Worm (Caenorhabditis elegans) whole organism, late embryonic: Measurements from ENCODE around the gene C39D10.8.

Source experiments
- ceh-14 ChIP-seq: sonication (generic microtip); optimal IDR thresholded peaks from 2 replicates; lab custom pipeline; 2016; ENCODE audit warnings: missing genotype, missing genetic modification characterization, missing compliant biosample characterization
- odd-2 ChIP-seq: sonication (generic microtip); optimal IDR thresholded peaks from 2 replicates; lab custom pipeline; 2017; ENCODE audit warnings: antibody characterized with exemption, mild to moderate bottlenecking, missing genetic modification characterization, missing compliant biosample characterization

DNA sequence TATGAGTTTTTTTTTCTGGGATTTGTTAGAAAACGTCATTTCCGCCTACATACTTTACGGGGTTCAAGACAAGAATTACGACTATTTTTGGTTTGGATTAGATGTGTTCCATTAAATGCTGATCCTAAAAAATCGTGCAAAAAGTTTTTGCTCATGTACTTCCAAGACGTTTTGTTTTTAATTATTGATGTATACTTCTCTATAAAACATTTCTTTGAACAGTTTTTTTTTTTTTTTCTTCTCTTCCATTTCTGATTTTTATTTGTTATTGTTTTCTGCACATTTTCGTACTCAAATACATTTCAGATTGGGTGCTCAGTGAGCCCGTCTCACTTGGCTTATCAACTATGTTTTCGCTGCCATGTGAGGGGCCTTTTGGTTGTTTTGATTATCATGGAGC is 22.2 kb upstream of the C39D10.8 start, which contains the start of gene C39D10.11:
- no peak for TF ChIP-seq odd-2 (tag; lab: Kevin White, UChicago)
- TF ChIP-seq ceh-14 (tag; lab: Kevin White, UChicago) = no peak
